Fruit fly (Drosophila melanogaster): ENCODE measurements around the gene CG4558.

Gene CG4558

DNA sequence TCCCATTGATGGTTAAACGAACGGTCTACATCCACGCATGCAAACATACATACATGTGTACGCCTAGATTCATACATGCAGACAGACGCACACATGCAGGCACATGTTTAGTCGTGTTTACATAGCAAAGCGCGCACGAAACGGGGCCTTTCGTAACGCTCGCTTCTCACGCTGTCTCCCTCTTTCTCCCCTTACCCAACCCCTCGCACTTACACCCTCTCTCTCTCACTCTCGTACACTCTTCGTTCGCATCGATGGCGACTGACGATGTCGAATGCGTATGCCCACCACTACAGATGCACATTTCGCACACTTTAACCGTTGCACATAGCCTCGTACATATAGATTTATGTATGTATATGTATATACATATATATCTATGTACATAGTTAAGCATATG lies 16.5 kb downstream of the CG4558 start (continued):
- TF ChIP-seq Xbp1 (GFP tag; optimal IDR thresholded peaks at IDR 0.05): no peak
- no peak for TF ChIP-seq Blimp-1 (GFP tag; optimal IDR thresholded peaks at IDR 0.05)
- peak; percentile 2 for TF ChIP-seq CG17385 (GFP tag; optimal IDR thresholded peaks at IDR 0.05)
- TF ChIP-seq vnd (GFP tag; IDR thresholded peaks at IDR 0.05; ENCODE audit: partially characterized antibody): no peak
- no peak for TF ChIP-seq ERR (GFP tag; optimal IDR thresholded peaks at IDR 0.05)
- no peak for TF ChIP-seq CG10565 (GFP tag; optimal IDR thresholded peaks at IDR 0.05)
- no peak for TF ChIP-seq CG6654 (GFP tag; optimal IDR thresholded peaks at IDR 0.05)
- TF ChIP-seq otp (GFP tag; IDR thresholded peaks at IDR 0.05): no peak
- TF ChIP-seq Fer2 (tag; optimal IDR thresholded peaks at IDR 0.05): no peak
- TF ChIP-seq Ets97D (GFP tag; optimal IDR thresholded peaks at IDR 0.05): no peak
- TF ChIP-seq CG3726 (GFP tag; IDR thresholded peaks at IDR 0.05): no peak
- no peak for TF ChIP-seq CG8281 (tag; optimal IDR thresholded peaks at IDR 0.05)
- TF ChIP-seq Jarid2 (GFP tag; optimal IDR thresholded peaks at IDR 0.05): no peak
- no peak for TF ChIP-seq MTF-1 (GFP tag; optimal IDR thresholded peaks at IDR 0.05; ENCODE audit: borderline replicate concordance)
- no peak for TF ChIP-seq stwl (tag; optimal IDR thresholded peaks at IDR 0.05)
- TF ChIP-seq danr (GFP tag; IDR thresholded peaks at IDR 0.05): no peak
- TF ChIP-seq lola (GFP tag; optimal IDR thresholded peaks at IDR 0.05): no peak
- TF ChIP-seq prd (optimal IDR thresholded peaks at IDR 0.05): no peak
- no peak for TF ChIP-seq prd (GFP tag; IDR thresholded peaks at IDR 0.05)
- no peak for TF ChIP-seq CG7372 (GFP tag; IDR thresholded peaks at IDR 0.05)
- no peak for TF ChIP-seq Dref (GFP tag; IDR thresholded peaks at IDR 0.05)
- TF ChIP-seq CG14441 (GFP tag; IDR thresholded peaks at IDR 0.05): no peak
- 0 out of 3 replicates have a peak, but pooled peaks have one; percentile 31 for TF ChIP-seq CG6791 (GFP tag; IDR thresholded peaks at IDR 0.05; ENCODE audit: partially characterized antibody)
- TF ChIP-seq Med (GFP tag): peak; percentile 51
- peak; percentile 16 for TF ChIP-seq B-H2 (GFP tag; optimal IDR thresholded peaks at IDR 0.05)
- peak; percentile 22 for TF ChIP-seq nom (GFP tag; optimal IDR thresholded peaks at IDR 0.05)
- TF ChIP-seq az2 (GFP tag; optimal IDR thresholded peaks at IDR 0.05): no peak
- TF ChIP-seq lab (GFP tag; optimal IDR thresholded peaks at IDR 0.05): peak; percentile 13
- no peak for TF ChIP-seq CG5953 (GFP tag; IDR thresholded peaks at IDR 0.05)
- no peak for TF ChIP-seq HLH54F (GFP tag; optimal IDR thresholded peaks at IDR 0.05)
- TF ChIP-seq onecut (GFP tag; IDR thresholded peaks at IDR 0.05): peak; percentile 13; the same call in 1 of the 2 replicates
- no peak for TF ChIP-seq CG3163 (GFP tag; optimal IDR thresholded peaks at IDR 0.05)
- TF ChIP-seq crol (GFP tag; IDR thresholded peaks at IDR 0.05): peak; percentile 87
- TF ChIP-seq CG7928 (GFP tag; optimal IDR thresholded peaks at IDR 0.05): no peak
- TF ChIP-seq ttk (GFP tag; IDR thresholded peaks at IDR 0.05): no peak
- TF ChIP-seq CG2129 (GFP tag; IDR thresholded peaks at IDR 0.05; ENCODE audit: partially characterized antibody): no peak
- no peak for TF ChIP-seq HmgZ (tag; optimal IDR thresholded peaks at IDR 0.05)
- no peak for TF ChIP-seq corto (GFP tag; optimal IDR thresholded peaks at IDR 0.05)
- TF ChIP-seq hth (optimal IDR thresholded peaks at IDR 0.05): no peak
- no peak for TF ChIP-seq CG7786 (GFP tag; optimal IDR thresholded peaks at IDR 0.05)
- no peak for TF ChIP-seq Lhr (GFP tag; optimal IDR thresholded peaks at IDR 0.05)
- TF ChIP-seq CG12155 (GFP tag; optimal IDR thresholded peaks at IDR 0.05): no peak
- TF ChIP-seq Opbp (GFP tag; IDR thresholded peaks at IDR 0.05; ENCODE audit: partially characterized antibody): 0 out of 3 replicates have a peak, but pooled peaks have one; percentile 24
- no peak for TF ChIP-seq CG11247 (GFP tag; IDR thresholded peaks at IDR 0.05)
- TF ChIP-seq Adf1 (GFP tag; IDR thresholded peaks at IDR 0.05): peak; percentile 73
- no peak for TF ChIP-seq Hr51 (GFP tag; optimal IDR thresholded peaks at IDR 0.05)
- TF ChIP-seq trem (tag; optimal IDR thresholded peaks at IDR 0.05): peak; percentile 14
- TF ChIP-seq pita (GFP tag; optimal IDR thresholded peaks at IDR 0.05): no peak
- TF ChIP-seq Dll (GFP tag; IDR thresholded peaks at IDR 0.05; ENCODE audit: partially characterized antibody): no peak
- TF ChIP-seq psq (GFP tag; optimal IDR thresholded peaks at IDR 0.05): peak; percentile 45
- peak; percentile 77 for TF ChIP-seq CG1832 (GFP tag; optimal IDR thresholded peaks at IDR 0.05)

All from whole organism, embryonic.